Fruit fly (Drosophila melanogaster) whole organism, embryonic: Measurements from ENCODE around the gene r2d2.
A peak's percentile ranks its signal among the peaks of the same experiment; 100 is the strongest.

ENCODE experiments used
- Bteb2 ChIP-seq: fragments of 200-800 bp; sonication (Bioruptor generic); optimal IDR thresholded peaks from 2 replicates; lab custom pipeline; 2016; ENCODE audit warnings: missing biosample characterization, missing genetic modification characterization
- CG10147 ChIP-seq: fragments of 200-800 bp; sonication (Bioruptor generic); optimal IDR thresholded peaks from 2 replicates; lab custom pipeline; 2019; ENCODE audit warnings: missing biosample characterization, mild to moderate bottlenecking, missing genetic modification characterization, moderate library complexity
- CG11695 ChIP-seq: fragments of 200-800 bp; sonication (Bioruptor generic); IDR thresholded peaks from 3 replicates; pipeline ENCODE4 v1.3.6; 2022; ENCODE audit warnings: missing biosample characterization, missing genetic modification characterization
- CG12236 ChIP-seq: fragments of 200-800 bp; sonication (Bioruptor generic); optimal IDR thresholded peaks from 2 replicates; lab custom pipeline; 2016; ENCODE audit warnings: missing biosample characterization, missing genetic modification characterization
- CG1233 ChIP-seq: fragments of 200-800 bp; sonication (Bioruptor generic); optimal IDR thresholded peaks from 4 replicates; lab custom pipeline; 2018; ENCODE audit warnings: missing biosample characterization, mild to moderate bottlenecking, missing genetic modification characterization
- CG13123 ChIP-seq: fragments of 200-800 bp; sonication (Bioruptor generic); optimal IDR thresholded peaks from 2 replicates; lab custom pipeline; 2016; ENCODE audit warnings: missing biosample characterization, missing genetic modification characterization
- CG13775 ChIP-seq: fragments of 200-800 bp; sonication (Bioruptor generic); optimal IDR thresholded peaks from 3 replicates; lab custom pipeline; 2017; ENCODE audit warnings: missing biosample characterization, mild to moderate bottlenecking, missing genetic modification characterization
- CG14667 ChIP-seq: fragments of 200-800 bp; sonication (Bioruptor generic); IDR thresholded peaks from 2 replicates; pipeline ENCODE4 v1.3.6; 2022; ENCODE audit warnings: missing biosample characterization, missing genetic modification characterization
- CG14710 ChIP-seq: fragments of 200-800 bp; sonication (Bioruptor generic); optimal IDR thresholded peaks from 3 replicates; lab custom pipeline; 2019; ENCODE audit warnings: missing biosample characterization, mild to moderate bottlenecking, missing genetic modification characterization, moderate library complexity
- CG15601 ChIP-seq: fragments of 200-800 bp; sonication (Bioruptor generic); optimal IDR thresholded peaks from 3 replicates; lab custom pipeline; 2019; ENCODE audit warnings: missing biosample characterization, mild to moderate bottlenecking, missing genetic modification characterization, moderate library complexity
- CG16813 ChIP-seq: fragments of 200-800 bp; sonication (Bioruptor generic); IDR thresholded peaks from 3 replicates; pipeline ENCODE4 v1.3.6; 2022; ENCODE audit warnings: missing biosample characterization, missing genetic modification characterization; ENCODE audit not compliant: partially characterized antibody
- CG17359 ChIP-seq: fragments of 200-800 bp; sonication (Bioruptor generic); optimal IDR thresholded peaks from 3 replicates; lab custom pipeline; 2018; ENCODE audit warnings: missing biosample characterization, mild to moderate bottlenecking, missing genetic modification characterization, moderate library complexity
- CG18011 ChIP-seq: fragments of 200-800 bp; sonication (Bioruptor generic); optimal IDR thresholded peaks from 2 replicates; lab custom pipeline; 2017; ENCODE audit warnings: missing biosample characterization, missing genetic modification characterization, mild to moderate bottlenecking, moderate library complexity, missing genotype
- CG18599 ChIP-seq: fragments of 200-800 bp; sonication (Bioruptor generic); optimal IDR thresholded peaks from 3 replicates; lab custom pipeline; 2017; ENCODE audit warnings: missing biosample characterization, missing genetic modification characterization, mild to moderate bottlenecking, moderate library complexity, missing genetic modification reagents
- CG18619 ChIP-seq: fragments of 200-800 bp; sonication (Bioruptor generic); optimal IDR thresholded peaks from 3 replicates; lab custom pipeline; 2017; ENCODE audit warnings: missing biosample characterization, mild to moderate bottlenecking, missing genetic modification characterization
- CG42726 ChIP-seq: fragments of 200-800 bp; sonication (Bioruptor generic); IDR thresholded peaks from 2 replicates; pipeline ENCODE4 v1.3.6; 2022; ENCODE audit warnings: missing biosample characterization, missing genetic modification characterization; ENCODE audit not compliant: partially characterized antibody
- CG4404 ChIP-seq: fragments of 200-800 bp; sonication (Bioruptor generic); IDR thresholded peaks from 2 replicates; pipeline ENCODE4 v1.3.6; 2022; ENCODE audit warnings: missing biosample characterization, missing genetic modification characterization
- CG4820 ChIP-seq: fragments of 200-800 bp; sonication (Bioruptor generic); optimal IDR thresholded peaks from 3 replicates; lab custom pipeline; 2016; ENCODE audit warnings: missing biosample characterization, missing genetic modification characterization
- CG4854 ChIP-seq: fragments of 200-800 bp; sonication (Bioruptor generic); optimal IDR thresholded peaks from 2 replicates; lab custom pipeline; 2016; ENCODE audit warnings: missing biosample characterization, missing genetic modification characterization, inconsistent platforms
- CG6254 ChIP-seq: fragments of 200-800 bp; sonication (Bioruptor generic); optimal IDR thresholded peaks from 3 replicates; lab custom pipeline; 2017; ENCODE audit warnings: mild to moderate bottlenecking, missing biosample characterization, missing genetic modification reagents, missing genetic modification characterization
- CG6765 ChIP-seq: fragments of 200-800 bp; sonication (Bioruptor generic); optimal IDR thresholded peaks from 3 replicates; lab custom pipeline; 2017; ENCODE audit warnings: missing biosample characterization, mild to moderate bottlenecking, missing genetic modification characterization
- CG6791 ChIP-seq: fragments of 200-800 bp; sonication (Bioruptor generic); IDR thresholded peaks from 3 replicates; pipeline ENCODE4 v1.3.6; 2022; ENCODE audit warnings: missing biosample characterization, missing genetic modification characterization; ENCODE audit not compliant: partially characterized antibody
- CG7786 ChIP-seq: fragments of 200-800 bp; sonication (Bioruptor generic); optimal IDR thresholded peaks from 2 replicates; lab custom pipeline; 2016; ENCODE audit warnings: missing biosample characterization, missing genetic modification characterization
- CG8359 ChIP-seq: fragments of 200-800 bp; sonication (Bioruptor generic); optimal IDR thresholded peaks from 2 replicates; lab custom pipeline; 2017; ENCODE audit warnings: missing biosample characterization, mild to moderate bottlenecking, missing genetic modification characterization, borderline replicate concordance
- CG8478 ChIP-seq: fragments of >200 bp; optimal IDR thresholded peaks from 2 replicates; lab custom pipeline; 2018
- CG8765 ChIP-seq: fragments of 200-800 bp; sonication (Bioruptor generic); IDR thresholded peaks from 2 replicates; pipeline ENCODE4 v1.3.6; 2022; ENCODE audit warnings: missing biosample characterization, missing genetic modification characterization
- CHES-1-like ChIP-seq: fragments of 200-800 bp; sonication (Bioruptor generic); optimal IDR thresholded peaks from 2 replicates; lab custom pipeline; 2016; ENCODE audit warnings: missing biosample characterization, missing genetic modification characterization
- CTCF ChIP-seq: fragments of 200-800 bp; sonication (Bioruptor generic); optimal IDR thresholded peaks from 2 replicates; lab custom pipeline; 2017; ENCODE audit warnings: missing biosample characterization, mild to moderate bottlenecking, missing genetic modification characterization, moderate library complexity
- Chrac-16 ChIP-seq: fragments of 200-800 bp; sonication (Bioruptor generic); optimal IDR thresholded peaks from 3 replicates; lab custom pipeline; 2016; ENCODE audit warnings: missing biosample characterization, missing genetic modification characterization
- D19B ChIP-seq: fragments of 200-800 bp; sonication (Bioruptor generic); optimal IDR thresholded peaks from 2 replicates; lab custom pipeline; 2017; ENCODE audit warnings: missing biosample characterization, mild to moderate bottlenecking, missing genetic modification characterization
- Gug ChIP-seq: fragments of 200-800 bp; sonication (Bioruptor generic); IDR thresholded peaks from 4 replicates; pipeline ENCODE4 v1.3.6; 2022; ENCODE audit warnings: missing biosample characterization, missing genetic modification characterization
- HHEX ChIP-seq: fragments of 200-800 bp; sonication (Bioruptor generic); optimal IDR thresholded peaks from 3 replicates; lab custom pipeline; 2017; ENCODE audit warnings: missing biosample characterization, mild to moderate bottlenecking, missing genetic modification characterization, missing genetic modification reagents
- HLH4C ChIP-seq: fragments of 200-800 bp; sonication (Bioruptor generic); IDR thresholded peaks from 3 replicates; pipeline ENCODE4 v1.3.6; 2022; ENCODE audit warnings: missing biosample characterization, missing genetic modification characterization; ENCODE audit not compliant: partially characterized antibody
- Hr39 ChIP-seq: fragments of >200 bp; optimal IDR thresholded peaks from 2 replicates; lab custom pipeline; 2017
- Neu2 ChIP-seq: fragments of 200-800 bp; sonication (Bioruptor generic); optimal IDR thresholded peaks from 3 replicates; lab custom pipeline; 2016; ENCODE audit warnings: missing biosample characterization, missing genetic modification characterization, borderline replicate concordance
- Nf-YA ChIP-seq: fragments of 200-800 bp; sonication (Bioruptor generic); IDR thresholded peaks from 2 replicates; pipeline ENCODE4 v1.3.6; 2022; ENCODE audit warnings: missing biosample characterization, missing genetic modification characterization
- Ravus ChIP-seq: fragments of 200-800 bp; sonication (Bioruptor generic); IDR thresholded peaks from 2 replicates; pipeline ENCODE4 v1.3.6; 2022; ENCODE audit warnings: missing biosample characterization, missing genetic modification characterization
- Trl ChIP-seq, 3 experiments: fragments of >200 bp in 2 of 3; fragments of 200-800 bp in 1 of 3; sonication (Bioruptor generic) in 1 of 3; optimal IDR thresholded peaks; 2 replicates in 1 of 3; 3 replicates in 2 of 3; lab custom pipeline; 2016 to 2017; ENCODE audit warnings: missing biosample characterization in 1 of 3, missing genetic modification characterization in 1 of 3
- YL-1 ChIP-seq: fragments of 200-800 bp; sonication (Bioruptor generic); optimal IDR thresholded peaks from 3 replicates; lab custom pipeline; 2017; ENCODE audit warnings: missing biosample characterization, mild to moderate bottlenecking, missing genetic modification characterization
- br ChIP-seq: fragments of >200 bp; optimal IDR thresholded peaks from 2 replicates; lab custom pipeline; 2017
- btn ChIP-seq: fragments of 200-800 bp; sonication (Bioruptor generic); optimal IDR thresholded peaks from 2 replicates; lab custom pipeline; 2016; ENCODE audit warnings: missing biosample characterization, missing genetic modification characterization
- caup ChIP-seq: fragments of 200-800 bp; sonication (Bioruptor generic); optimal IDR thresholded peaks from 3 replicates; lab custom pipeline; 2017; ENCODE audit warnings: missing biosample characterization, mild to moderate bottlenecking, missing genetic modification characterization, moderate library complexity; ENCODE audit not compliant: severe bottlenecking
- croc ChIP-seq: fragments of 200-800 bp; sonication (Bioruptor generic); conservative IDR thresholded peaks from 3 replicates; pipeline ENCODE4 v1.3.6; 2022; ENCODE audit warnings: missing biosample characterization, missing genetic modification characterization
- dimm ChIP-seq: fragments of 200-800 bp; sonication (Bioruptor generic); IDR thresholded peaks from 2 replicates; pipeline ENCODE4 v1.3.6; 2022; ENCODE audit warnings: missing biosample characterization, missing genetic modification characterization
- dpn ChIP-seq, 2 experiments: fragments of 200-800 bp; sonication (Bioruptor generic); optimal IDR thresholded peaks; 3 replicates each; lab custom pipeline; 2016; ENCODE audit warnings: missing biosample characterization in 2 of 2, missing genetic modification characterization in 2 of 2
- esg ChIP-seq: fragments of 200-800 bp; sonication (Bioruptor generic); conservative IDR thresholded peaks from 2 replicates; pipeline ENCODE4 v1.3.6; 2022; ENCODE audit warnings: missing biosample characterization, missing genetic modification characterization
- ewg ChIP-seq: fragments of 200-800 bp; sonication (Bioruptor generic); optimal IDR thresholded peaks from 3 replicates; lab custom pipeline; 2017; ENCODE audit warnings: mild to moderate bottlenecking, missing biosample characterization, missing genetic modification reagents, missing genetic modification characterization
- kay ChIP-seq: fragments of 200-800 bp; sonication (Bioruptor generic); optimal IDR thresholded peaks from 2 replicates; lab custom pipeline; 2016; ENCODE audit warnings: missing biosample characterization, missing genetic modification characterization
- lilli ChIP-seq: fragments of 200-800 bp; sonication (Bioruptor generic); optimal IDR thresholded peaks from 3 replicates; lab custom pipeline; 2016; ENCODE audit warnings: missing biosample characterization, missing genetic modification characterization
- lmd ChIP-seq: fragments of 200-800 bp; sonication (Bioruptor generic); IDR thresholded peaks from 2 replicates; pipeline ENCODE4 v1.3.6; 2022; ENCODE audit warnings: missing biosample characterization, missing genetic modification characterization

Gene r2d2

dm6 chr2L:7782788-7783401 lies 17.1 kb upstream of the r2d2 start, which contains the start of gene Brd7-9 (continued):
- TF ChIP-seq Gug (GFP tag; lab: Robert Waterston, UW) (peak; percentile 46; the same call in 2 of the 4 replicates), CG18619 (GFP tag; lab: Kevin White, UChicago) (peak; percentile 66), CG18599 (GFP tag; lab: Kevin White, UChicago) (peak; percentile 79), YL-1 (GFP tag; lab: Kevin White, UChicago) (peak; percentile 88), HLH4C (GFP tag; lab: Robert Waterston, UW) (no peak; the same call in 2 of the 3 replicates), Trl (optimal IDR thresholded peaks at IDR 0.05; lab: Kevin White, UChicago) (no peak), Trl (GFP tag; optimal IDR thresholded peaks at IDR 0.05; lab: Kevin White, UChicago) (peak; percentile 68), lmd (peak; percentile 81), CG8765 (GFP tag; lab: Robert Waterston, UW) (peak; percentile 45; the same call in 1 of the 2 replicates), D19B (GFP tag; lab: Kevin White, UChicago) (peak; percentile 59), CG4404 (GFP tag; lab: Robert Waterston, UW) (peak; percentile 22; the same call in 1 of the 2 replicates), CG6765 (GFP tag; lab: Kevin White, UChicago) (peak; percentile 57), CG1233 (peak; percentile 69), kay (GFP tag; lab: Kevin White, UChicago) (peak; percentile 44), CG4854 (no peak), Ravus (no peak; the same call in 1 of the 2 replicates), Chrac-16 (GFP tag; lab: Kevin White, UChicago) (peak; percentile 52), CG14667 (peak; percentile 65; the same call in 1 of the 2 replicates), croc (peak; percentile 44), CG8478 (no peak), CG6791 (no peak), CG10147 (peak; percentile 21), CG17359 (tag; lab: Kevin White, UChicago) (peak; percentile 81), Hr39 (lab: Kevin White, UChicago) (no peak), CG42726 (no peak), Neu2 (GFP tag; lab: Kevin White, UChicago) (no peak), lilli (GFP tag; lab: Kevin White, UChicago) (peak; percentile 73), dimm (GFP tag; lab: Robert Waterston, UW) (no peak), CTCF (GFP tag; lab: Kevin White, UChicago) (peak; percentile 36), br (no peak), CG11695 (GFP tag; lab: Robert Waterston, UW) (peak; percentile 90), CG13123 (GFP tag; lab: Kevin White, UChicago) (peak; percentile 21), dpn (GFP tag; optimal IDR thresholded peaks at IDR 0.05; lab: Kevin White, UChicago) (peak; percentile 60 to 78), CG6254 (GFP tag; lab: Kevin White, UChicago) (peak; percentile 74), btn (peak; percentile 1), CG8359 (GFP tag; lab: Kevin White, UChicago) (peak; percentile 31), HHEX (GFP tag; lab: Kevin White, UChicago) (peak; percentile 67), CG14710 (tag; lab: Kevin White, UChicago) (peak; percentile 45), CG18011 (GFP tag; lab: Kevin White, UChicago) (peak; percentile 47), CG4820 (GFP tag; lab: Kevin White, UChicago) (peak; percentile 61), Nf-YA (GFP tag; lab: Robert Waterston, UW) (peak; percentile 37; the same call in 1 of the 2 replicates), CG15601 (tag; lab: Kevin White, UChicago) (peak; percentile 37), CG16813 (peak; percentile 22; the same call in 1 of the 3 replicates), CG13775 (GFP tag; lab: Kevin White, UChicago) (peak; percentile 70), CG12236 (GFP tag; lab: Kevin White, UChicago) (no peak), esg (GFP tag; lab: Robert Waterston, UW) (peak; percentile 63), CHES-1-like (GFP tag; lab: Kevin White, UChicago) (peak; percentile 25), Bteb2 (GFP tag; lab: Kevin White, UChicago) (peak; percentile 63), ewg (GFP tag; lab: Kevin White, UChicago) (peak; percentile 56), CG7786 (GFP tag; lab: Kevin White, UChicago) (peak; percentile 28), caup (peak; percentile 78)
